Fruit fly (Drosophila melanogaster) whole organism, embryonic: Measurements from ENCODE around the gene Usp1.

ENCODE experiments used
- BtbVII ChIP-seq: fragments of 200-800 bp; sonication (Bioruptor generic); optimal IDR thresholded peaks from 3 replicates; lab custom pipeline; 2017; ENCODE audit warnings: missing biosample characterization, mild to moderate bottlenecking, missing genetic modification characterization
- CG10462 ChIP-seq: fragments of 200-800 bp; sonication (Bioruptor generic); optimal IDR thresholded peaks from 2 replicates; lab custom pipeline; 2016; ENCODE audit warnings: missing biosample characterization, missing genetic modification characterization
- CG10565 ChIP-seq: fragments of 200-800 bp; sonication (Bioruptor generic); optimal IDR thresholded peaks from 3 replicates; lab custom pipeline; 2016; ENCODE audit warnings: missing biosample characterization, mild to moderate bottlenecking, missing genetic modification characterization
- CG12391 ChIP-seq: fragments of 200-800 bp; sonication (Bioruptor generic); optimal IDR thresholded peaks from 3 replicates; lab custom pipeline; 2018; ENCODE audit warnings: missing biosample characterization, mild to moderate bottlenecking, missing genetic modification characterization, moderate library complexity
- CG14667 ChIP-seq: fragments of 200-800 bp; sonication (Bioruptor generic); IDR thresholded peaks from 2 replicates; pipeline ENCODE4 v1.3.6; 2022; ENCODE audit warnings: missing biosample characterization, missing genetic modification characterization
- CG17612 ChIP-seq: fragments of 200-800 bp; sonication (Bioruptor generic); IDR thresholded peaks from 2 replicates; pipeline ENCODE4 v1.3.6; 2022; ENCODE audit warnings: missing biosample characterization, missing genetic modification characterization
- CG1792 ChIP-seq: fragments of 200-800 bp; sonication (Bioruptor generic); optimal IDR thresholded peaks from 2 replicates; lab custom pipeline; 2016; ENCODE audit warnings: missing biosample characterization, missing genetic modification characterization
- CG18764 ChIP-seq: fragments of 200-800 bp; sonication (Bioruptor generic); optimal IDR thresholded peaks from 3 replicates; lab custom pipeline; 2016; ENCODE audit warnings: missing biosample characterization, missing genetic modification characterization
- CG30431 ChIP-seq: fragments of 200-800 bp; sonication (Bioruptor generic); optimal IDR thresholded peaks from 2 replicates; lab custom pipeline; 2017; ENCODE audit warnings: missing biosample characterization, missing genetic modification characterization
- CG34376 ChIP-seq: fragments of 200-800 bp; sonication (Bioruptor generic); optimal IDR thresholded peaks from 2 replicates; lab custom pipeline; 2018; ENCODE audit warnings: missing biosample characterization, mild to moderate bottlenecking, missing genetic modification characterization
- CG34422 ChIP-seq: fragments of 200-800 bp; sonication (Bioruptor generic); IDR thresholded peaks from 3 replicates; pipeline ENCODE4 v1.3.6; 2022; ENCODE audit warnings: missing biosample characterization, missing genetic modification characterization
- CG4328 ChIP-seq: fragments of 200-800 bp; sonication (Bioruptor generic); optimal IDR thresholded peaks from 3 replicates; lab custom pipeline; 2017; ENCODE audit warnings: missing biosample characterization, missing genetic modification reagents, missing genetic modification characterization
- CG4424 ChIP-seq: fragments of 200-800 bp; sonication (Bioruptor generic); optimal IDR thresholded peaks from 3 replicates; lab custom pipeline; 2016; ENCODE audit warnings: missing biosample characterization, missing genetic modification characterization
- CG4820 ChIP-seq: fragments of 200-800 bp; sonication (Bioruptor generic); optimal IDR thresholded peaks from 3 replicates; lab custom pipeline; 2016; ENCODE audit warnings: missing biosample characterization, missing genetic modification characterization
- CG5180 ChIP-seq: fragments of 200-800 bp; sonication (Bioruptor generic); optimal IDR thresholded peaks from 3 replicates; lab custom pipeline; 2017; ENCODE audit warnings: missing biosample characterization, missing genetic modification characterization, mild to moderate bottlenecking, moderate library complexity, missing genetic modification reagents
- CG6689 ChIP-seq: fragments of 200-800 bp; sonication (Bioruptor generic); IDR thresholded peaks from 2 replicates; pipeline ENCODE4 v1.3.6; 2022; ENCODE audit warnings: missing biosample characterization, missing genetic modification characterization
- CG6813 ChIP-seq: fragments of 200-800 bp; sonication (Bioruptor generic); optimal IDR thresholded peaks from 2 replicates; lab custom pipeline; 2017; ENCODE audit warnings: missing biosample characterization, missing genetic modification characterization, mild to moderate bottlenecking, moderate library complexity, missing genetic modification reagents
- CG7271 ChIP-seq: fragments of 200-800 bp; sonication (Bioruptor generic); optimal IDR thresholded peaks from 2 replicates; lab custom pipeline; 2018; ENCODE audit warnings: missing biosample characterization, mild to moderate bottlenecking, missing genetic modification characterization, moderate library complexity
- CG8924 ChIP-seq: fragments of 200-800 bp; optimal IDR thresholded peaks from 3 replicates; lab custom pipeline; 2019; ENCODE audit warnings: missing biosample characterization, mild to moderate bottlenecking, missing genetic modification characterization, moderate library complexity
- CG9876 ChIP-seq: fragments of 200-800 bp; sonication (Bioruptor generic); optimal IDR thresholded peaks from 2 replicates; lab custom pipeline; 2016; ENCODE audit warnings: missing biosample characterization, missing genetic modification characterization
- Dp ChIP-seq: fragments of 200-800 bp; sonication (Bioruptor generic); optimal IDR thresholded peaks from 2 replicates; lab custom pipeline; 2018; ENCODE audit warnings: missing biosample characterization, mild to moderate bottlenecking, missing genetic modification characterization, moderate library complexity
- ERR ChIP-seq: fragments of 200-800 bp; sonication (Bioruptor generic); optimal IDR thresholded peaks from 2 replicates; lab custom pipeline; 2016; ENCODE audit warnings: missing biosample characterization, missing genetic modification characterization
- H2.0 ChIP-seq: fragments of 200-800 bp; sonication (Bioruptor generic); IDR thresholded peaks from 2 replicates; pipeline ENCODE4 v1.3.6; 2022; ENCODE audit warnings: missing biosample characterization, missing genetic modification characterization
- Hey ChIP-seq: fragments of 200-800 bp; sonication (Bioruptor generic); optimal IDR thresholded peaks from 3 replicates; lab custom pipeline; 2018; ENCODE audit warnings: missing biosample characterization, mild to moderate bottlenecking, missing genetic modification characterization
- Hr39 ChIP-seq: fragments of >200 bp; optimal IDR thresholded peaks from 2 replicates; lab custom pipeline; 2017
- NFAT ChIP-seq: fragments of 200-800 bp; sonication (Bioruptor generic); IDR thresholded peaks from 2 replicates; pipeline ENCODE4 v1.3.6; 2022; ENCODE audit warnings: missing biosample characterization, missing genetic modification characterization
- Poxn ChIP-seq: fragments of 200-800 bp; sonication (Bioruptor generic); IDR thresholded peaks from 2 replicates; pipeline ENCODE4 v1.3.6; 2022; ENCODE audit warnings: missing biosample characterization, missing genetic modification characterization
- Rfx ChIP-seq: fragments of 200-800 bp; sonication (Bioruptor generic); IDR thresholded peaks from 2 replicates; pipeline ENCODE4 v1.3.6; 2022; ENCODE audit warnings: missing biosample characterization, missing genetic modification characterization
- Side ChIP-seq: fragments of 200-800 bp; sonication (Bioruptor generic); optimal IDR thresholded peaks from 2 replicates; lab custom pipeline; 2016; ENCODE audit warnings: missing biosample characterization, missing genetic modification characterization
- Sry-δ ChIP-seq: fragments of 200-800 bp; sonication (Bioruptor generic); optimal IDR thresholded peaks from 2 replicates; lab custom pipeline; 2016; ENCODE audit warnings: missing biosample characterization, missing genetic modification characterization
- al ChIP-seq: fragments of 200-800 bp; sonication (Bioruptor generic); IDR thresholded peaks from 2 replicates; pipeline ENCODE4 v1.3.6; 2022; ENCODE audit warnings: missing biosample characterization, missing genetic modification characterization
- bigmax ChIP-seq: fragments of 200-800 bp; sonication (Bioruptor generic); optimal IDR thresholded peaks from 2 replicates; lab custom pipeline; 2018; ENCODE audit warnings: missing biosample characterization, mild to moderate bottlenecking, missing genetic modification characterization
- cad ChIP-seq: fragments of >200 bp; optimal IDR thresholded peaks from 2 replicates; lab custom pipeline; 2017; ENCODE audit warnings: missing biosample characterization, missing genetic modification characterization
- cwo ChIP-seq: fragments of 200-800 bp; sonication (Bioruptor generic); optimal IDR thresholded peaks from 3 replicates; lab custom pipeline; 2017; ENCODE audit warnings: missing biosample characterization, missing genetic modification characterization, mild to moderate bottlenecking, moderate library complexity, missing genetic modification reagents
- danr ChIP-seq: fragments of 200-800 bp; sonication (Bioruptor generic); IDR thresholded peaks from 2 replicates; pipeline ENCODE4 v1.3.6; 2022; ENCODE audit warnings: missing biosample characterization, missing genetic modification characterization
- dm ChIP-seq: fragments of 200-800 bp; sonication (Bioruptor generic); optimal IDR thresholded peaks from 3 replicates; lab custom pipeline; 2016; ENCODE audit warnings: missing biosample characterization, missing genetic modification characterization
- gfzf ChIP-seq: fragments of 200-800 bp; sonication (Bioruptor generic); optimal IDR thresholded peaks from 2 replicates; lab custom pipeline; 2016; ENCODE audit warnings: missing biosample characterization, mild to moderate bottlenecking, missing genetic modification characterization, moderate library complexity
- hkb ChIP-seq, 2 experiments: fragments of 200-800 bp in 1 of 2; fragments of >200 bp in 1 of 2; sonication (Bioruptor generic) in 1 of 2; IDR thresholded peaks in 1 of 2; optimal IDR thresholded peaks in 1 of 2; 2 replicates each; pipeline versions ENCODE4 v1.3.6 to Lab custom; 2017 to 2022; ENCODE audit warnings: missing biosample characterization in 1 of 2, missing genetic modification characterization in 1 of 2
- kah ChIP-seq: fragments of 200-800 bp; sonication (Bioruptor generic); optimal IDR thresholded peaks from 2 replicates; lab custom pipeline; 2018; ENCODE audit warnings: missing biosample characterization, mild to moderate bottlenecking, missing genetic modification characterization
- ken ChIP-seq: fragments of 200-800 bp; sonication (Bioruptor generic); IDR thresholded peaks from 3 replicates; pipeline ENCODE4 v1.3.6; 2022; ENCODE audit warnings: missing biosample characterization, missing genetic modification characterization
- lab ChIP-seq: fragments of 200-800 bp; sonication (Bioruptor generic); optimal IDR thresholded peaks from 3 replicates; lab custom pipeline; 2017; ENCODE audit warnings: missing biosample characterization, missing genetic modification characterization, mild to moderate bottlenecking, moderate library complexity, missing genetic modification reagents
- nerfin-2 ChIP-seq: fragments of 200-800 bp; sonication (Bioruptor generic); IDR thresholded peaks from 2 replicates; pipeline ENCODE4 v1.3.6; 2022; ENCODE audit warnings: missing biosample characterization, missing genetic modification characterization; ENCODE audit not compliant: partially characterized antibody
- org-1 ChIP-seq: fragments of 200-800 bp; sonication (Bioruptor generic); optimal IDR thresholded peaks from 2 replicates; lab custom pipeline; 2017; ENCODE audit warnings: missing biosample characterization, missing genetic modification characterization
- pho ChIP-seq: fragments of 200-800 bp; sonication (Bioruptor generic); optimal IDR thresholded peaks from 2 replicates; lab custom pipeline; 2016; ENCODE audit warnings: missing biosample characterization, missing genetic modification characterization
- row ChIP-seq: fragments of 200-800 bp; sonication (Bioruptor generic); IDR thresholded peaks from 3 replicates; pipeline ENCODE4 v1.3.6; 2022; ENCODE audit warnings: missing biosample characterization, missing genetic modification characterization
- salm ChIP-seq: fragments of 200-800 bp; sonication (Bioruptor generic); optimal IDR thresholded peaks from 2 replicates; lab custom pipeline; 2018; ENCODE audit warnings: missing biosample characterization, mild to moderate bottlenecking, missing genetic modification characterization
- scrt ChIP-seq: fragments of 200-800 bp; sonication (Bioruptor generic); optimal IDR thresholded peaks from 2 replicates; lab custom pipeline; 2018; ENCODE audit warnings: missing biosample characterization, mild to moderate bottlenecking, missing genetic modification characterization, moderate library complexity
- sim ChIP-seq: fragments of 200-800 bp; sonication (Bioruptor generic); IDR thresholded peaks from 2 replicates; pipeline ENCODE4 v1.3.6; 2022; ENCODE audit warnings: missing biosample characterization, missing genetic modification characterization
- twi ChIP-seq: fragments of 200-800 bp; optimal IDR thresholded peaks from 2 replicates; lab custom pipeline; 2019; ENCODE audit warnings: missing biosample characterization, mild to moderate bottlenecking, missing genetic modification characterization, moderate library complexity
- vvl ChIP-seq: fragments of 200-800 bp; sonication (Bioruptor generic); IDR thresholded peaks from 2 replicates; pipeline ENCODE4 v1.3.6; 2022; ENCODE audit warnings: missing biosample characterization, missing genetic modification characterization
- yki ChIP-seq: fragments of >200 bp; optimal IDR thresholded peaks from 3 replicates; lab custom pipeline; 2018
- zen2 ChIP-seq: fragments of 200-800 bp; sonication (Bioruptor generic); IDR thresholded peaks from 3 replicates; pipeline ENCODE4 v1.3.6; 2022; ENCODE audit warnings: missing biosample characterization, missing genetic modification characterization; ENCODE audit not compliant: partially characterized antibody

Gene Usp1

DNA sequence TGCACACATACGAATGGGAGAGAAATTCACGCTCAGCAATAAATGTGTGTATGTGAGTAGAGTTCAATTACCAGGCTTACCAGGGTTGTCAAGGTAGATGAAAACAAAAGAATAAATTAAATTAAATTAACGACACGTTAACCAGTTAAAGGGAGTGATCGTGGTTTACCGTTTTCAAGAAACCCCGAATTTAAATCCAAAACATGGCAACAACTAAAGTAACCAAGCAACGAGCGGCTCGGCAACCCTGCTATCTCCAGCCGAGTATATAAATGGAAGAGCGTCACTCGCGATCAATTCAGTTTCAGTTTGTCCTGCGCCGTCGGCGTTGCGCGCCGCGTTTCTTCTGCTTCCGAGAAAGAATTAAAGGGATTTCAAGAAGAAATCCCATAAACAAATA lies 14.7 kb upstream of the Usp1 start (continued):
- TF ChIP-seq CG6689 (GFP tag; lab: Robert Waterston, UW) (peak; percentile 99), yki (lab: Kevin White, UChicago) (no peak), CG4328 (GFP tag; lab: Kevin White, UChicago) (peak; percentile 99), danr (GFP tag; lab: Robert Waterston, UW) (peak; percentile 98), vvl (peak; percentile 100), twi (peak; percentile 98), ken (GFP tag; lab: Robert Waterston, UW) (peak; percentile 99), hkb (optimal IDR thresholded peaks at IDR 0.05; lab: Kevin White, UChicago) (no peak), hkb (GFP tag; IDR thresholded peaks at IDR 0.05; lab: Robert Waterston, UW) (peak; percentile 100), sim (GFP tag; lab: Robert Waterston, UW) (peak; percentile 99), pho (GFP tag; lab: Kevin White, UChicago) (peak; percentile 99), CG8924 (tag; lab: Kevin White, UChicago) (peak; percentile 99), CG17612 (GFP tag; lab: Robert Waterston, UW) (peak; percentile 98), org-1 (peak; percentile 99), ERR (peak; percentile 98), CG4424 (GFP tag; lab: Kevin White, UChicago) (peak; percentile 99), Hr39 (lab: Kevin White, UChicago) (no peak), Dp (peak; percentile 46), Side (GFP tag; lab: Kevin White, UChicago) (peak; percentile 99), NFAT (GFP tag; lab: Robert Waterston, UW) (peak; percentile 99), CG9876 (peak; percentile 97), CG4820 (GFP tag; lab: Kevin White, UChicago) (peak; percentile 99), Rfx (peak; percentile 100), CG6813 (peak; percentile 99), CG12391 (tag; lab: Kevin White, UChicago) (peak; percentile 99), scrt (peak; percentile 98), CG10462 (peak; percentile 99), zen2 (GFP tag; lab: Robert Waterston, UW) (no peak), kah (GFP tag; lab: Kevin White, UChicago) (peak; percentile 97), Sry-δ (GFP tag; lab: Kevin White, UChicago) (peak; percentile 79), CG10565 (GFP tag; lab: Kevin White, UChicago) (peak; percentile 97), cwo (GFP tag; lab: Kevin White, UChicago) (peak; percentile 98), CG5180 (GFP tag; lab: Kevin White, UChicago) (peak; percentile 94), al (GFP tag; lab: Robert Waterston, UW) (peak; percentile 98), Hey (tag; lab: Kevin White, UChicago) (peak; percentile 97), CG7271 (tag; lab: Kevin White, UChicago) (peak; percentile 100), H2.0 (peak; percentile 99), CG34422 (GFP tag; lab: Robert Waterston, UW) (peak; percentile 99), CG14667 (GFP tag; lab: Robert Waterston, UW) (peak; percentile 98), row (GFP tag; lab: Robert Waterston, UW) (peak; percentile 100), CG34376 (peak; percentile 98), CG18764 (GFP tag; lab: Kevin White, UChicago) (peak; percentile 98), BtbVII (peak; percentile 99), CG30431 (GFP tag; lab: Kevin White, UChicago) (peak; percentile 99), CG1792 (GFP tag; lab: Kevin White, UChicago) (peak; percentile 98), Poxn (GFP tag; lab: Robert Waterston, UW) (peak; percentile 96), nerfin-2 (GFP tag; lab: Robert Waterston, UW) (no peak), lab (GFP tag; lab: Kevin White, UChicago) (peak; percentile 100), dm (GFP tag; lab: Kevin White, UChicago) (peak; percentile 98), cad (GFP tag; lab: Kevin White, UChicago) (peak; percentile 36), salm (tag; lab: Kevin White, UChicago) (peak; percentile 99), bigmax (GFP tag; lab: Kevin White, UChicago) (peak; percentile 86), gfzf (peak; percentile 44)
